Fruit fly (Drosophila melanogaster): ENCODE results near the gene puf.

dm6 chr3R:24593733-24594132 lies 56.1 kb downstream of the puf start:
- TF ChIP-seq OdsH (GFP tag; optimal IDR thresholded peaks at IDR 0.05): no peak
- no peak for TF ChIP-seq fkh (GFP tag; optimal IDR thresholded peaks at IDR 0.05)
- no peak for TF ChIP-seq Gug (GFP tag; IDR thresholded peaks at IDR 0.05)
- TF ChIP-seq Sox102F (GFP tag; optimal IDR thresholded peaks at IDR 0.05): no peak
- TF ChIP-seq CG6163 (GFP tag; IDR thresholded peaks at IDR 0.05): peak; percentile 46; the same call in 1 of the 3 replicates
- TF ChIP-seq pdm3 (GFP tag; optimal IDR thresholded peaks at IDR 0.05): no peak

Measured in whole organism, prepupa.